Fruit fly (Drosophila melanogaster): Measurements from ENCODE around the gene CG11964.

CG11964 gene

dm6 chr3R:8960329-8960728 is 15.5 kb upstream of the CG11964 start (continued):
- no peak for TF ChIP-seq crp (GFP tag; optimal IDR thresholded peaks at IDR 0.05)
- peak; percentile 40 for TF ChIP-seq oc (tag; optimal IDR thresholded peaks at IDR 0.05)
- TF ChIP-seq Deaf1 (tag; optimal IDR thresholded peaks at IDR 0.05) = peak; percentile 35
- TF ChIP-seq jigr1 (GFP tag; IDR thresholded peaks at IDR 0.05) = no peak
- TF ChIP-seq so (GFP tag; IDR thresholded peaks at IDR 0.05) = peak; percentile 35; the same call in 1 of the 3 replicates
- peak; percentile 27 for TF ChIP-seq CG8359 (GFP tag; optimal IDR thresholded peaks at IDR 0.05; ENCODE audit: borderline replicate concordance)
- TF ChIP-seq az2 (GFP tag; optimal IDR thresholded peaks at IDR 0.05) = peak; percentile 54
- 0 out of 2 replicates have a peak, but pooled peaks have one; percentile 9 for TF ChIP-seq Drgx (GFP tag; IDR thresholded peaks at IDR 0.05)
- TF ChIP-seq kni (GFP tag; optimal IDR thresholded peaks at IDR 0.05) = no peak
- TF ChIP-seq CG32772 (GFP tag; IDR thresholded peaks at IDR 0.05) = no peak
- no peak for TF ChIP-seq CG34224 (GFP tag; IDR thresholded peaks at IDR 0.05; ENCODE audit: partially characterized antibody)
- TF ChIP-seq al (GFP tag; IDR thresholded peaks at IDR 0.05) = no peak
- TF ChIP-seq CG13296 (GFP tag; optimal IDR thresholded peaks at IDR 0.05) = peak; percentile 39
- no peak for TF ChIP-seq CG1647 (GFP tag; optimal IDR thresholded peaks at IDR 0.05)
- TF ChIP-seq E2f1 (GFP tag; IDR thresholded peaks at IDR 0.05) = no peak
- TF ChIP-seq CG1529 (GFP tag; optimal IDR thresholded peaks at IDR 0.05) = peak; percentile 60
- no peak for TF ChIP-seq Nf-YC (tag; optimal IDR thresholded peaks at IDR 0.05)
- TF ChIP-seq Blimp-1 (GFP tag; optimal IDR thresholded peaks at IDR 0.05) = peak; percentile 53
- TF ChIP-seq ro (GFP tag; IDR thresholded peaks at IDR 0.05) = 0 out of 2 replicates have a peak, but pooled peaks have one; percentile 16
- TF ChIP-seq ap (GFP tag; IDR thresholded peaks at IDR 0.05) = 0 out of 2 replicates have a peak, but pooled peaks have one; percentile 10
- TF ChIP-seq CG12236 (GFP tag; optimal IDR thresholded peaks at IDR 0.05) = no peak
- no peak for TF ChIP-seq CG2116 (GFP tag; optimal IDR thresholded peaks at IDR 0.05)
- no peak for TF ChIP-seq ash1 (GFP tag; optimal IDR thresholded peaks at IDR 0.05)
- peak; percentile 69 for TF ChIP-seq CoRest (tag; optimal IDR thresholded peaks at IDR 0.05)
- TF ChIP-seq CG10267 (tag; optimal IDR thresholded peaks at IDR 0.05) = peak; percentile 56
- TF ChIP-seq salm (tag; optimal IDR thresholded peaks at IDR 0.05) = peak; percentile 50
- no peak for TF ChIP-seq trh (GFP tag; optimal IDR thresholded peaks at IDR 0.05)
- peak; percentile 67 for TF ChIP-seq CG30403 (GFP tag; optimal IDR thresholded peaks at IDR 0.05)
- no peak for TF ChIP-seq CG17912 (GFP tag; optimal IDR thresholded peaks at IDR 0.05)
- TF ChIP-seq Jarid2 (GFP tag; optimal IDR thresholded peaks at IDR 0.05) = peak; percentile 7
- TF ChIP-seq CG7963 (GFP tag; IDR thresholded peaks at IDR 0.05; ENCODE audit: partially characterized antibody) = no peak
- TF ChIP-seq Asciz (GFP tag; optimal IDR thresholded peaks at IDR 0.05) = peak; percentile 68
- TF ChIP-seq klu (GFP tag; IDR thresholded peaks at IDR 0.05) = peak; percentile 38; the same call in 1 of the 2 replicates
- TF ChIP-seq gem (tag; optimal IDR thresholded peaks at IDR 0.05) = peak; percentile 85
- TF ChIP-seq corto (GFP tag; optimal IDR thresholded peaks at IDR 0.05) = no peak
- peak; percentile 38 for TF ChIP-seq lab (GFP tag; optimal IDR thresholded peaks at IDR 0.05)
- no peak for TF ChIP-seq ftz-f1 (GFP tag; optimal IDR thresholded peaks at IDR 0.05)
- TF ChIP-seq CG1233 (GFP tag; optimal IDR thresholded peaks at IDR 0.05) = peak; percentile 43
- peak; percentile 72 for TF ChIP-seq unpg (GFP tag; optimal IDR thresholded peaks at IDR 0.05)
- no peak for TF ChIP-seq gt (GFP tag; IDR thresholded peaks at IDR 0.05)
- no peak for TF ChIP-seq pita (GFP tag; optimal IDR thresholded peaks at IDR 0.05)
- TF ChIP-seq Lpt (GFP tag; optimal IDR thresholded peaks at IDR 0.05) = no peak
- TF ChIP-seq NFAT (GFP tag; IDR thresholded peaks at IDR 0.05) = no peak
- TF ChIP-seq sens (GFP tag) = peak; percentile 44
- no peak for TF ChIP-seq CG11085 (GFP tag; IDR thresholded peaks at IDR 0.05)
- peak; percentile 6 for TF ChIP-seq odd (GFP tag; optimal IDR thresholded peaks at IDR 0.05)
- peak; percentile 35 for TF ChIP-seq gcm (GFP tag; optimal IDR thresholded peaks at IDR 0.05)
- TF ChIP-seq ase (GFP tag; IDR thresholded peaks at IDR 0.05) = 0 out of 3 replicates have a peak, but pooled peaks have one; percentile 39
- TF ChIP-seq ERR (GFP tag; optimal IDR thresholded peaks at IDR 0.05) = no peak
- TF ChIP-seq CG10959 (GFP tag; IDR thresholded peaks at IDR 0.05) = no peak
- no peak for TF ChIP-seq CG5953 (GFP tag; IDR thresholded peaks at IDR 0.05)

Measured in whole organism, embryonic.